Fruit fly (Drosophila melanogaster) whole organism, embryonic: Measurements from ENCODE around the gene CG33111.

Experiments
- Atf-2 ChIP-seq: fragments of 200-800 bp; sonication (Bioruptor generic); optimal IDR thresholded peaks from 2 replicates; lab custom pipeline; 2016; ENCODE audit warnings: missing biosample characterization, missing genetic modification characterization
- B-H2 ChIP-seq: fragments of 200-800 bp; sonication (Bioruptor generic); optimal IDR thresholded peaks from 2 replicates; lab custom pipeline; 2018; ENCODE audit warnings: missing biosample characterization, mild to moderate bottlenecking, missing genetic modification characterization
- CG10565 ChIP-seq: fragments of 200-800 bp; sonication (Bioruptor generic); optimal IDR thresholded peaks from 3 replicates; lab custom pipeline; 2016; ENCODE audit warnings: missing biosample characterization, mild to moderate bottlenecking, missing genetic modification characterization
- CG10654 ChIP-seq: fragments of 200-800 bp; sonication (Bioruptor generic); optimal IDR thresholded peaks from 2 replicates; lab custom pipeline; 2016; ENCODE audit warnings: missing biosample characterization, missing genetic modification characterization
- CG11247 ChIP-seq: fragments of 200-800 bp; sonication (Bioruptor generic); IDR thresholded peaks from 2 replicates; pipeline ENCODE4 v1.3.6; 2022; ENCODE audit warnings: missing biosample characterization, missing genetic modification characterization
- CG13624 ChIP-seq: fragments of 200-800 bp; sonication (Bioruptor generic); optimal IDR thresholded peaks from 2 replicates; lab custom pipeline; 2016; ENCODE audit warnings: missing biosample characterization, missing genetic modification characterization
- CG13894 ChIP-seq: fragments of 200-800 bp; sonication (Bioruptor generic); optimal IDR thresholded peaks from 3 replicates; lab custom pipeline; 2018; ENCODE audit warnings: missing biosample characterization, mild to moderate bottlenecking, missing genetic modification characterization, moderate library complexity
- CG16863 ChIP-seq: fragments of 200-800 bp; sonication (Bioruptor generic); optimal IDR thresholded peaks from 3 replicates; lab custom pipeline; 2016; ENCODE audit warnings: missing biosample characterization, missing genetic modification characterization
- CG17328 ChIP-seq: fragments of 200-800 bp; sonication (Bioruptor generic); IDR thresholded peaks from 2 replicates; pipeline ENCODE4 v1.3.6; 2022; ENCODE audit warnings: missing biosample characterization, missing genetic modification characterization
- CG17361 ChIP-seq: fragments of 200-800 bp; sonication (Bioruptor generic); IDR thresholded peaks from 3 replicates; pipeline ENCODE4 v1.3.6; 2022; ENCODE audit warnings: missing biosample characterization, missing genetic modification characterization
- CG17385 ChIP-seq: fragments of 200-800 bp; sonication (Bioruptor generic); optimal IDR thresholded peaks from 3 replicates; lab custom pipeline; 2018; ENCODE audit warnings: missing biosample characterization, mild to moderate bottlenecking, missing genetic modification characterization
- CG18262 ChIP-seq: fragments of 200-800 bp; optimal IDR thresholded peaks from 3 replicates; lab custom pipeline; 2019; ENCODE audit warnings: missing biosample characterization, mild to moderate bottlenecking, missing genetic modification characterization, moderate library complexity
- CG2202 ChIP-seq: fragments of 200-800 bp; sonication (Bioruptor generic); optimal IDR thresholded peaks from 2 replicates; lab custom pipeline; 2018; ENCODE audit warnings: missing biosample characterization, mild to moderate bottlenecking, missing genetic modification characterization
- CG2889 ChIP-seq: fragments of 200-800 bp; sonication (Bioruptor generic); IDR thresholded peaks from 3 replicates; pipeline ENCODE4 v1.3.6; 2022; ENCODE audit warnings: missing biosample characterization, missing genetic modification characterization
- CG30431 ChIP-seq: fragments of 200-800 bp; sonication (Bioruptor generic); optimal IDR thresholded peaks from 2 replicates; lab custom pipeline; 2017; ENCODE audit warnings: missing biosample characterization, missing genetic modification characterization
- CG32532 ChIP-seq: fragments of 200-800 bp; sonication (Bioruptor generic); IDR thresholded peaks from 2 replicates; pipeline ENCODE4 v1.3.6; 2022; ENCODE audit warnings: missing biosample characterization, missing genetic modification characterization
- CG8478 ChIP-seq: fragments of >200 bp; optimal IDR thresholded peaks from 2 replicates; lab custom pipeline; 2018
- CG8765 ChIP-seq: fragments of 200-800 bp; sonication (Bioruptor generic); IDR thresholded peaks from 2 replicates; pipeline ENCODE4 v1.3.6; 2022; ENCODE audit warnings: missing biosample characterization, missing genetic modification characterization
- CrebB ChIP-seq: fragments of 200-800 bp; sonication (Bioruptor generic); optimal IDR thresholded peaks from 3 replicates; lab custom pipeline; 2018; ENCODE audit warnings: missing biosample characterization, mild to moderate bottlenecking, missing genetic modification characterization
- Dad ChIP-seq: fragments of 200-800 bp; sonication (Bioruptor generic); optimal IDR thresholded peaks from 3 replicates; lab custom pipeline; 2016; ENCODE audit warnings: missing biosample characterization, missing genetic modification characterization
- Dref ChIP-seq: fragments of 200-800 bp; sonication (Bioruptor generic); IDR thresholded peaks from 2 replicates; pipeline ENCODE4 v1.3.6; 2022; ENCODE audit warnings: missing biosample characterization, missing genetic modification characterization
- HHEX ChIP-seq: fragments of 200-800 bp; sonication (Bioruptor generic); optimal IDR thresholded peaks from 3 replicates; lab custom pipeline; 2017; ENCODE audit warnings: missing biosample characterization, mild to moderate bottlenecking, missing genetic modification characterization, missing genetic modification reagents
- HLH3B ChIP-seq: fragments of 200-800 bp; sonication (Bioruptor generic); IDR thresholded peaks from 2 replicates; pipeline ENCODE4 v1.3.6; 2022; ENCODE audit warnings: missing biosample characterization, missing genetic modification characterization
- MBD-R2 ChIP-seq: fragments of 200-800 bp; sonication (Bioruptor generic); IDR thresholded peaks from 2 replicates; pipeline ENCODE4 v1.3.6; 2022; ENCODE audit warnings: missing biosample characterization, missing genetic modification characterization
- MTF-1 ChIP-seq: fragments of 200-800 bp; sonication (Bioruptor generic); optimal IDR thresholded peaks from 2 replicates; lab custom pipeline; 2018; ENCODE audit warnings: missing biosample characterization, mild to moderate bottlenecking, missing genetic modification characterization, borderline replicate concordance
- Nf-YB ChIP-seq: fragments of 200-800 bp; sonication (Bioruptor generic); optimal IDR thresholded peaks from 3 replicates; lab custom pipeline; 2019; ENCODE audit warnings: missing biosample characterization, mild to moderate bottlenecking, missing genetic modification characterization, moderate library complexity
- Pdp1 ChIP-seq, 2 experiments: fragments of 200-800 bp; sonication (Bioruptor generic); optimal IDR thresholded peaks; 3 replicates each; lab custom pipeline; 2016; ENCODE audit warnings: missing biosample characterization in 2 of 2, missing genetic modification characterization in 2 of 2, mild to moderate bottlenecking in 1 of 2, moderate library complexity in 1 of 2
- Poxn ChIP-seq: fragments of 200-800 bp; sonication (Bioruptor generic); IDR thresholded peaks from 2 replicates; pipeline ENCODE4 v1.3.6; 2022; ENCODE audit warnings: missing biosample characterization, missing genetic modification characterization
- Ravus ChIP-seq: fragments of 200-800 bp; sonication (Bioruptor generic); IDR thresholded peaks from 2 replicates; pipeline ENCODE4 v1.3.6; 2022; ENCODE audit warnings: missing biosample characterization, missing genetic modification characterization
- Sry-δ ChIP-seq: fragments of 200-800 bp; sonication (Bioruptor generic); optimal IDR thresholded peaks from 2 replicates; lab custom pipeline; 2016; ENCODE audit warnings: missing biosample characterization, missing genetic modification characterization
- Stat92E ChIP-seq, 3 experiments: fragments of >200 bp in 2 of 3; fragments of 200-800 bp in 1 of 3; sonication (Bioruptor generic) in 1 of 3; optimal IDR thresholded peaks; 2 replicates each; lab custom pipeline; 2017 to 2019; ENCODE audit warnings: missing biosample characterization in 3 of 3, missing genetic modification characterization in 3 of 3, mild to moderate bottlenecking in 1 of 3, moderate library complexity in 1 of 3
- ase ChIP-seq: fragments of 200-800 bp; sonication (Bioruptor generic); IDR thresholded peaks from 3 replicates; pipeline ENCODE4 v1.3.6; 2022; ENCODE audit warnings: missing biosample characterization, missing genetic modification characterization
- az2 ChIP-seq: fragments of 200-800 bp; sonication (Bioruptor generic); optimal IDR thresholded peaks from 3 replicates; lab custom pipeline; 2016; ENCODE audit warnings: missing biosample characterization, missing genetic modification characterization
- bab2 ChIP-seq: fragments of 200-800 bp; sonication (Bioruptor generic); optimal IDR thresholded peaks from 2 replicates; lab custom pipeline; 2016; ENCODE audit warnings: missing biosample characterization, missing genetic modification characterization
- br ChIP-seq: fragments of >200 bp; optimal IDR thresholded peaks from 2 replicates; lab custom pipeline; 2017
- croc ChIP-seq: fragments of 200-800 bp; sonication (Bioruptor generic); conservative IDR thresholded peaks from 3 replicates; pipeline ENCODE4 v1.3.6; 2022; ENCODE audit warnings: missing biosample characterization, missing genetic modification characterization
- fu2 ChIP-seq: fragments of 200-800 bp; sonication (Bioruptor generic); optimal IDR thresholded peaks from 2 replicates; lab custom pipeline; 2016; ENCODE audit warnings: missing biosample characterization, missing genetic modification characterization
- gt ChIP-seq: fragments of 200-800 bp; sonication (Bioruptor generic); IDR thresholded peaks from 2 replicates; pipeline ENCODE4 v1.3.6; 2022; ENCODE audit warnings: missing biosample characterization, missing genetic modification characterization
- lilli ChIP-seq: fragments of 200-800 bp; sonication (Bioruptor generic); optimal IDR thresholded peaks from 3 replicates; lab custom pipeline; 2016; ENCODE audit warnings: missing biosample characterization, missing genetic modification characterization
- lmd ChIP-seq: fragments of 200-800 bp; sonication (Bioruptor generic); IDR thresholded peaks from 2 replicates; pipeline ENCODE4 v1.3.6; 2022; ENCODE audit warnings: missing biosample characterization, missing genetic modification characterization
- luna ChIP-seq: fragments of 200-800 bp; sonication (Bioruptor generic); optimal IDR thresholded peaks from 2 replicates; lab custom pipeline; 2016; ENCODE audit warnings: missing biosample characterization, missing genetic modification characterization
- nerfin-2 ChIP-seq: fragments of 200-800 bp; sonication (Bioruptor generic); IDR thresholded peaks from 2 replicates; pipeline ENCODE4 v1.3.6; 2022; ENCODE audit warnings: missing biosample characterization, missing genetic modification characterization; ENCODE audit not compliant: partially characterized antibody
- nom ChIP-seq: fragments of 200-800 bp; sonication (Bioruptor generic); optimal IDR thresholded peaks from 2 replicates; lab custom pipeline; 2017; ENCODE audit warnings: missing biosample characterization, missing genetic modification characterization, mild to moderate bottlenecking, moderate library complexity, missing genetic modification reagents
- pros ChIP-seq: fragments of 200-800 bp; sonication (Bioruptor generic); optimal IDR thresholded peaks from 3 replicates; lab custom pipeline; 2019; ENCODE audit warnings: missing biosample characterization, mild to moderate bottlenecking, missing genetic modification characterization, moderate library complexity
- rib ChIP-seq: fragments of 200-800 bp; sonication (Bioruptor generic); IDR thresholded peaks from 2 replicates; pipeline ENCODE4 v1.3.6; 2022; ENCODE audit warnings: missing biosample characterization, missing genetic modification characterization
- ro ChIP-seq: fragments of 200-800 bp; sonication (Bioruptor generic); IDR thresholded peaks from 2 replicates; pipeline ENCODE4 v1.3.6; 2022; ENCODE audit warnings: missing biosample characterization, missing genetic modification characterization
- scrt ChIP-seq: fragments of 200-800 bp; sonication (Bioruptor generic); optimal IDR thresholded peaks from 2 replicates; lab custom pipeline; 2018; ENCODE audit warnings: missing biosample characterization, mild to moderate bottlenecking, missing genetic modification characterization, moderate library complexity
- sr ChIP-seq: fragments of 200-800 bp; sonication (Bioruptor generic); IDR thresholded peaks from 3 replicates; pipeline ENCODE4 v1.3.6; 2022; ENCODE audit warnings: missing biosample characterization, missing genetic modification characterization
- trh ChIP-seq: fragments of 200-800 bp; sonication (Bioruptor generic); optimal IDR thresholded peaks from 2 replicates; lab custom pipeline; 2016; ENCODE audit warnings: missing biosample characterization, missing genetic modification characterization
- usp ChIP-seq: fragments of >200 bp; optimal IDR thresholded peaks from 2 replicates; lab custom pipeline; 2017; ENCODE audit warnings: missing biosample characterization, missing genetic modification characterization
- zfh1 ChIP-seq: fragments of 200-800 bp; sonication (Bioruptor generic); IDR thresholded peaks from 3 replicates; pipeline ENCODE4 v1.3.6; 2022; ENCODE audit warnings: missing biosample characterization, missing genetic modification characterization

CG33111 gene

dm6 chr3R:23757912-23758607 is 61.0 kb downstream of the CG33111 start, which contains the start of the genes PTPMT1 and Hrd3 (continued):
- TF ChIP-seq MBD-R2 (GFP tag; lab: Robert Waterston, UW) = peak; percentile 84
- TF ChIP-seq CG17361 = peak; percentile 100
- TF ChIP-seq lmd (GFP tag; lab: Robert Waterston, UW) = peak; percentile 98
- TF ChIP-seq CG10565 = peak; percentile 92
- peak; percentile 97 for TF ChIP-seq CG16863
- peak; percentile 97 for TF ChIP-seq B-H2 (GFP tag; lab: Kevin White, UChicago)
- TF ChIP-seq nerfin-2 (GFP tag; lab: Robert Waterston, UW) = no peak
- TF ChIP-seq Poxn (GFP tag; lab: Robert Waterston, UW) = peak; percentile 88
- TF ChIP-seq az2 (GFP tag; lab: Kevin White, UChicago) = peak; percentile 99
- peak; percentile 88 for TF ChIP-seq ro (GFP tag; lab: Robert Waterston, UW)
- TF ChIP-seq CG2889 = peak; percentile 91
- peak; percentile 99 for TF ChIP-seq CG18262 (tag; lab: Kevin White, UChicago)
- TF ChIP-seq CG32532 (GFP tag; lab: Robert Waterston, UW) = peak; percentile 96
- TF ChIP-seq sr (GFP tag; lab: Robert Waterston, UW) = no peak; the same call in 2 of the 3 replicates
- peak; percentile 96 for TF ChIP-seq nom (GFP tag; lab: Kevin White, UChicago)
- no peak for TF ChIP-seq CG8478 (lab: Kevin White, UChicago)
- peak; percentile 82 for TF ChIP-seq luna
- peak; percentile 87 for TF ChIP-seq Ravus (GFP tag; lab: Robert Waterston, UW)
- peak; percentile 71 for TF ChIP-seq Sry-δ
- TF ChIP-seq MTF-1 (GFP tag; lab: Kevin White, UChicago) = peak; percentile 86
- TF ChIP-seq trh (GFP tag; lab: Kevin White, UChicago) = peak; percentile 97
- peak; percentile 96 for TF ChIP-seq CG11247
- TF ChIP-seq Nf-YB (GFP tag; lab: Kevin White, UChicago) = peak; percentile 89
- TF ChIP-seq HLH3B (GFP tag; lab: Robert Waterston, UW) = peak; percentile 93
- TF ChIP-seq scrt (GFP tag; lab: Kevin White, UChicago) = peak; percentile 92
- TF ChIP-seq HHEX (GFP tag; lab: Kevin White, UChicago) = peak; percentile 99
- TF ChIP-seq croc = peak; percentile 96
- TF ChIP-seq Atf-2 = peak; percentile 97
- TF ChIP-seq br = no peak
- peak; percentile 97 for TF ChIP-seq Dad
- peak; percentile 92 for TF ChIP-seq gt
- peak; percentile 96 for TF ChIP-seq zfh1 (GFP tag; lab: Robert Waterston, UW)
- TF ChIP-seq rib (GFP tag; lab: Robert Waterston, UW) = peak; percentile 91; the same call in 1 of the 2 replicates
- TF ChIP-seq CG17385 (GFP tag; lab: Kevin White, UChicago) = peak; percentile 97
- peak; percentile 99 for TF ChIP-seq lilli (GFP tag; lab: Kevin White, UChicago)
- TF ChIP-seq ase (GFP tag; lab: Robert Waterston, UW) = peak; percentile 88
- peak; percentile 96 for TF ChIP-seq fu2 (GFP tag; lab: Kevin White, UChicago)
- peak; percentile 93 for TF ChIP-seq CG8765
- peak; percentile 46; the same call in 1 of the 2 replicates for TF ChIP-seq Dref (GFP tag; lab: Robert Waterston, UW)
- TF ChIP-seq Stat92E (GFP tag; optimal IDR thresholded peaks at IDR 0.05; lab: Kevin White, UChicago) = peak in 1 of 3 experiments; percentile 96
- TF ChIP-seq CG17328 (GFP tag; lab: Robert Waterston, UW) = peak; percentile 94
- peak; percentile 92 for TF ChIP-seq CrebB (tag; lab: Kevin White, UChicago)
- TF ChIP-seq CG2202 (tag; lab: Kevin White, UChicago) = peak; percentile 97
- peak; percentile 98 for TF ChIP-seq CG30431 (GFP tag; lab: Kevin White, UChicago)
- TF ChIP-seq bab2 = peak; percentile 98
- peak; percentile 77 for TF ChIP-seq pros (GFP tag; lab: Kevin White, UChicago)
- peak; percentile 99 for TF ChIP-seq Pdp1 (GFP tag; optimal IDR thresholded peaks at IDR 0.05; lab: Kevin White, UChicago)
- TF ChIP-seq usp = no peak
- TF ChIP-seq CG13624 (GFP tag; lab: Kevin White, UChicago) = peak; percentile 98
- peak; percentile 96 for TF ChIP-seq CG13894
- peak; percentile 98 for TF ChIP-seq CG10654 (GFP tag; lab: Kevin White, UChicago)
